Worm (Caenorhabditis elegans): ENCODE results near the gene C50E3.7.
A peak's percentile ranks its signal among the peaks of the same experiment; 100 is the strongest.

C50E3.7 gene

DNA sequence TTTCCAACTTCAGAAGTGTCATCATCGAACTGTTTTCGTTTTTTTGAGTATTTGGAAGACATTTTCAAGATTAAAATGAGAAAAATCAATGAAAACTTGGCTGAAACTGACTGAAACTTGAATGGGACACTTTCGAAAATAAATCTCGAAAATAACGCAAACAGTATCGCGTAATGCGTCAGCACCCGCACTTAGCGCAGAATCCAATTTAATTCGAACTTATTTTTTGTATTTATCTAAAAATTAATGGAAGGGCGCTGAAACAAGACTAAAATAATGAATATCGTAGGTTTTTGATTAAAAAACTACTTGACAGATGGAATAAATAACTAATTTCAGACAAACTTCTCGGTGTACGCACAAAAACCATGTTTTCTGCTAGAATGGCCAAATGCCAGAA is 22.6 kb downstream of the C50E3.7 start, which contains the start of the genes snu-66 and ints-9 (continued):
- TF ChIP-seq zag-1 (tag; optimal IDR thresholded peaks at IDR 0.05) (no peak), unc-55 (GFP tag; optimal IDR thresholded peaks at IDR 0.05) (peak; percentile 81), nhr-23 (tag; optimal IDR thresholded peaks at IDR 0.05) (no peak)

DNA sequence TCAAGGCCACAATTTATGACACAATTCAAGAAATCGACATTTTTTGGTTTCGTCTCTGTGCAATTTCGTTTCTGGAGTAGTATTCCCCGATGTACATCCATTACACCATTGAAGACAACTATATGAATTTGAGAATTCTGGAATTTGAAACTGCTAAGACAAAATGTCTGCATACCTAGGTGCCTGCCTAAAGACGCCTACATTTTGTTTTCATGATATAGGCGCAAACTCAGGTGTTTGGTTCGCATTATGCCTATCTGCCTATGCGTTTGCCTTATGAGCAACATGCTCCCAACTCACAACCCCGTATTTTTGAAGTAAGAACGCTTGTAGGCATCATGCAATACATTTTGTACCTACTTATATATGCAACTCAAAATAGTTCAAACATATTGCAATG is 27.2 kb downstream of the C50E3.7 start, which contains the start of gene F19F10.14:
Gene F19F10.14 (minus strand): TSS at position 101 of the 400 bp plus-strand sequence.
- TF ChIP-seq lin-39 (tag; optimal IDR thresholded peaks at IDR 0.05) = no peak
- TF ChIP-seq skn-1 (tag; optimal IDR thresholded peaks at IDR 0.05) = no peak
- TF ChIP-seq R02D3.7 (tag; optimal IDR thresholded peaks at IDR 0.05) = no peak
- TF ChIP-seq nhr-77 (tag; optimal IDR thresholded peaks at IDR 0.05) = no peak

ce11 chrV:7570290-7570689 is 27.9 kb downstream of the C50E3.7 start, which contains the start of gene clec-212:
TSS of gene clec-212 (minus strand) at chrV:7570390.
- TF ChIP-seq lsy-2 (tag; optimal IDR thresholded peaks at IDR 0.05) = no peak
- no peak for TF ChIP-seq alr-1 (tag; optimal IDR thresholded peaks at IDR 0.05)
- TF ChIP-seq aly-2 (tag; optimal IDR thresholded peaks at IDR 0.05) = no peak
- TF ChIP-seq mab-5 (tag; optimal IDR thresholded peaks at IDR 0.05) = no peak
- no peak for TF ChIP-seq lin-39 (tag; optimal IDR thresholded peaks at IDR 0.05)
- no peak for TF ChIP-seq elt-1 (tag; optimal IDR thresholded peaks at IDR 0.05)
- TF ChIP-seq dmd-4 (tag; optimal IDR thresholded peaks at IDR 0.05) = no peak
- no peak for TF ChIP-seq nhr-25 (tag; optimal IDR thresholded peaks at IDR 0.05)

- TF ChIP-seq lsy-2 (tag; optimal IDR thresholded peaks at IDR 0.05) (no peak), elt-1 (tag; optimal IDR thresholded peaks at IDR 0.05) (no peak), sma-3 (GFP tag; optimal IDR thresholded peaks at IDR 0.05) (no peak), nhr-25 (tag; optimal IDR thresholded peaks at IDR 0.05) (no peak), crh-2 (tag; optimal IDR thresholded peaks at IDR 0.05) (no peak), ceh-82 (tag; optimal IDR thresholded peaks at IDR 0.05) (no peak), Y55F3AM.14 (GFP tag; optimal IDR thresholded peaks at IDR 0.05) (no peak), sma-9 (GFP tag; optimal IDR thresholded peaks at IDR 0.05) (no peak), sma-9 (tag; optimal IDR thresholded peaks at IDR 0.05) (no peak), blmp-1 (tag; optimal IDR thresholded peaks at IDR 0.05; ENCODE audit: insufficient read depth) (no peak), peb-1 (tag; optimal IDR thresholded peaks at IDR 0.05) (no peak)
These were observed 35.2 kb downstream of the C50E3.7 start, which contains the start of gene F19F10.1 for ce11 chrV:7562947-7563346. TSS of gene F19F10.1 (plus strand) at chrV:7563247.

- no peak for TF ChIP-seq ztf-1 (GFP tag; conservative IDR thresholded peaks at IDR 0.05)
- TF ChIP-seq lsy-2 (tag; optimal IDR thresholded peaks at IDR 0.05) = no peak
- no peak for TF ChIP-seq mbf-1 (tag; optimal IDR thresholded peaks at IDR 0.05)
- no peak for TF ChIP-seq nhr-25 (tag; optimal IDR thresholded peaks at IDR 0.05)
- TF ChIP-seq fos-1 (tag; optimal IDR thresholded peaks at IDR 0.05) = no peak
- TF ChIP-seq C34F6.9 (tag; optimal IDR thresholded peaks at IDR 0.05) = no peak
- no peak for TF ChIP-seq nhr-129 (tag; optimal IDR thresholded peaks at IDR 0.05)
- TF ChIP-seq ztf-11 (tag; optimal IDR thresholded peaks at IDR 0.05) = no peak
These were observed 39.5 kb downstream of the C50E3.7 start, which contains the start of gene ets-7 for ce11 chrV:7558693-7559092. TSS of gene ets-7 (minus strand) at chrV:7558793.

ce11 chrV:7555875-7556274 is 42.3 kb downstream of the C50E3.7 start:
- no peak for TF ChIP-seq ztf-11 (tag; optimal IDR thresholded peaks at IDR 0.05)
- no peak for TF ChIP-seq lin-39 (tag; optimal IDR thresholded peaks at IDR 0.05)

DNA sequence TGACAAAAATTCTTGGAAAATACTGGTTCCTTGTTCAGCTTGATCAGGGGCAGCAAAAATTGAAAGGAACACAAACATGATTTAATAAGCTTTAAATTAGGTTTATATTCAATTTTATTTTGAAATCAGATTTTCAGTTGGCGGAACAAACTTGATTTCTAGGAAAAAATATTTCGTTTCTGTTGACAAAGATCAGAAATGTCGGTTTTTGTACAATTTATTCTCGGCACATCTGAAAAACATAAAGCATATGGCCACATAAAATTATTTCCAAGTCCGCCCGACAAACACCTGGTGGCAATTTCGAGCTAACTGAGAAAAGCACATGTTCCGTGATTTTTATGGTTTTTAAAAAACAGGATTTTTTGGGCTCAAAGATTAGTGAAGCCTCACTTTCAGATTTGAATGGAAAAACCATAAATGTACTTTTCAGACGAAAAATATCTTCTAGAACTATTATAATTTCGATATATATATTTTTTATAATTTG is 44.3 kb downstream of the C50E3.7 start, which contains the start of gene ttr-10:
Gene ttr-10 (minus strand): TSS at position 51 of the 490 bp plus-strand sequence.
- no peak for TF ChIP-seq mab-5 (tag; optimal IDR thresholded peaks at IDR 0.05)
- TF ChIP-seq fos-1 (tag; optimal IDR thresholded peaks at IDR 0.05) = no peak
- no peak for TF ChIP-seq blmp-1 (tag; optimal IDR thresholded peaks at IDR 0.05; ENCODE audit: insufficient read depth)
- TF ChIP-seq nhr-129 (tag; optimal IDR thresholded peaks at IDR 0.05) = no peak
- no peak for TF ChIP-seq dmd-4 (tag; optimal IDR thresholded peaks at IDR 0.05)
- TF ChIP-seq nhr-6 (tag; optimal IDR thresholded peaks at IDR 0.05) = no peak
